Worm (Caenorhabditis elegans) whole organism, L2 larva: Measurements from ENCODE around the gene T16G12.10.

Source experiments
- ZK546.5 ChIP-seq: sonication (generic microtip); optimal IDR thresholded peaks from 2 replicates; lab custom pipeline; 2017; ENCODE audit warnings: missing biosample characterization, missing genetic modification characterization
- egl-27 ChIP-seq: sonication (generic microtip); optimal IDR thresholded peaks from 3 replicates; lab custom pipeline; 2017; ENCODE audit warnings: missing biosample characterization, missing genetic modification reagents, missing genetic modification characterization
- fos-1 ChIP-seq: fragments of 150-350 bp; optimal IDR thresholded peaks from 2 replicates; lab custom pipeline; 2014; ENCODE audit warnings: missing biosample characterization, missing genetic modification characterization
- mdl-1 ChIP-seq, 2 experiments: fragments of 150-350 bp in 1 of 2; sonication (generic microtip) in 1 of 2; optimal IDR thresholded peaks; 2 replicates each; lab custom pipeline; 2017; ENCODE audit warnings: missing biosample characterization in 2 of 2, missing genetic modification characterization in 2 of 2
- nhr-12 ChIP-seq: fragments of 150-350 bp; optimal IDR thresholded peaks from 2 replicates; lab custom pipeline; 2014; ENCODE audit warnings: missing biosample characterization, missing genetic modification characterization
- nhr-237 ChIP-seq: fragments of 150-350 bp; optimal IDR thresholded peaks from 2 replicates; lab custom pipeline; 2014; ENCODE audit warnings: missing biosample characterization, missing genetic modification characterization
- nhr-77 ChIP-seq: fragments of 150-350 bp; optimal IDR thresholded peaks from 2 replicates; lab custom pipeline; 2014; ENCODE audit warnings: missing biosample characterization, missing genetic modification characterization
- skn-1 ChIP-seq: sonication (generic microtip); optimal IDR thresholded peaks from 2 replicates; lab custom pipeline; 2017; ENCODE audit warnings: missing biosample characterization, missing genetic modification characterization
- snpc-4 ChIP-seq: fragments of 150-350 bp; optimal IDR thresholded peaks from 2 replicates; lab custom pipeline; 2014; ENCODE audit warnings: missing biosample characterization, missing genetic modification characterization
- zag-1 ChIP-seq: fragments of 150-350 bp; optimal IDR thresholded peaks from 2 replicates; lab custom pipeline; 2014; ENCODE audit warnings: missing biosample characterization, missing genetic modification characterization

DNA sequence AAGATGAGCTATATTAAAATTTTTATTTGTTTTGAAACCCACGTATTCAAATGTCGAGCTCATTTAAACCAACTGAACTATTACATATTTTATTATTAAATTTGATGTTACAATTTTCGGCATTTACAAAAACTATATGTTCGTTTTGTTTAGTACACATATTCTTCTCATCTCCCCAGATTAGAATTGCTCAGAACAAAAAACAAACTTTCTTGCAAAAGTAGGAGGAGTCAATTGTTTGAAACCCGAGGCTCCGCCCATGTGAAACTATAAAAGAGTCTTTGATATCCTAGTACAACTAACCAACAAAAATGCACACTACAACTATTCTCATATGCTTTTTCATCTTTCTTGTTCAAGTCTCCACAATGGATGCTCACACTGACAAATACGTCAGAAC lies 29.9 kb downstream of the T16G12.10 start, which contains the start of gene ins-22:
- no peak for TF ChIP-seq skn-1 (tag; lab: Kevin White, UChicago)
- no peak for TF ChIP-seq snpc-4 (tag; lab: Kevin White, UChicago)
- no peak for TF ChIP-seq nhr-12 (tag; lab: Kevin White, UChicago)
- TF ChIP-seq zag-1 (tag; lab: Kevin White, UChicago): no peak
- TF ChIP-seq egl-27: no peak
- no peak for TF ChIP-seq mdl-1 (tag; optimal IDR thresholded peaks at IDR 0.05; lab: Kevin White, UChicago)
- no peak for TF ChIP-seq ZK546.5 (tag; lab: Kevin White, UChicago)
- no peak for TF ChIP-seq fos-1 (tag; lab: Kevin White, UChicago)
- TF ChIP-seq nhr-77 (tag; lab: Kevin White, UChicago): no peak
- no peak for TF ChIP-seq nhr-237 (tag; lab: Kevin White, UChicago)
